Worm (Caenorhabditis elegans) whole organism, late embryonic: ENCODE data around the gene cyp-34A7.

Source experiments
- C38D4.7 ChIP-seq: fragments of 200-800 bp; sonication (Bioruptor generic); optimal IDR thresholded peaks from 2 replicates; lab custom pipeline; 2018; ENCODE audit warnings: mild to moderate bottlenecking, missing genetic modification characterization, moderate library complexity, missing compliant biosample characterization
- K02D7.2 ChIP-seq: sonication (generic microtip); optimal IDR thresholded peaks from 2 replicates; lab custom pipeline; 2017; ENCODE audit warnings: mild to moderate bottlenecking, missing genetic modification characterization, missing compliant biosample characterization
- ama-1 ChIP-seq: fragments of 150-350 bp; optimal IDR thresholded peaks from 2 replicates; lab custom pipeline; 2014
- ceh-19 ChIP-seq: fragments of 200-800 bp; sonication (Bioruptor generic); optimal IDR thresholded peaks from 2 replicates; lab custom pipeline; 2018; ENCODE audit warnings: mild to moderate bottlenecking, missing genetic modification characterization, missing compliant biosample characterization
- ceh-22 ChIP-seq: sonication (generic microtip); optimal IDR thresholded peaks from 2 replicates; lab custom pipeline; 2017; ENCODE audit warnings: missing biosample characterization, missing genetic modification characterization
- ceh-24 ChIP-seq: sonication (generic microtip); optimal IDR thresholded peaks from 2 replicates; lab custom pipeline; 2016; ENCODE audit warnings: mild to moderate bottlenecking, missing genetic modification characterization, missing compliant biosample characterization
- ceh-31 ChIP-seq: sonication (generic microtip); optimal IDR thresholded peaks from 2 replicates; lab custom pipeline; 2016; ENCODE audit warnings: missing genetic modification characterization, missing compliant biosample characterization
- ceh-6 ChIP-seq: fragments of 200-800 bp; sonication (Bioruptor generic); optimal IDR thresholded peaks from 2 replicates; lab custom pipeline; 2018; ENCODE audit warnings: mild to moderate bottlenecking, missing genetic modification characterization, missing compliant biosample characterization
- ceh-9 ChIP-seq: sonication (generic microtip); optimal IDR thresholded peaks from 2 replicates; lab custom pipeline; 2016; ENCODE audit warnings: mild to moderate bottlenecking, missing genetic modification characterization, inconsistent platforms, missing compliant biosample characterization
- dmd-4 ChIP-seq: sonication (generic microtip); optimal IDR thresholded peaks from 2 replicates; lab custom pipeline; 2016; ENCODE audit warnings: borderline replicate concordance, missing genetic modification characterization, missing compliant biosample characterization
- dve-1 ChIP-seq: sonication (generic microtip); optimal IDR thresholded peaks from 2 replicates; lab custom pipeline; 2017; ENCODE audit warnings: antibody characterized with exemption, mild to moderate bottlenecking, missing genetic modification characterization, missing compliant biosample characterization
- elt-2 ChIP-seq: sonication (generic microtip); optimal IDR thresholded peaks from 2 replicates; lab custom pipeline; 2016; ENCODE audit warnings: missing genetic modification reagents, missing genetic modification characterization, missing compliant biosample characterization
- elt-4 ChIP-seq: sonication (generic microtip); optimal IDR thresholded peaks from 2 replicates; lab custom pipeline; 2016; ENCODE audit warnings: missing genetic modification characterization, missing compliant biosample characterization
- eyg-1 ChIP-seq: sonication (generic microtip); optimal IDR thresholded peaks from 2 replicates; lab custom pipeline; 2016; ENCODE audit warnings: missing genotype, missing genetic modification characterization, missing compliant biosample characterization
- fkh-10 ChIP-seq: fragments of 150-350 bp; optimal IDR thresholded peaks from 2 replicates; lab custom pipeline; 2014; ENCODE audit warnings: missing biosample characterization, missing genetic modification reagents, missing genetic modification characterization
- gmeb-2 ChIP-seq: sonication (generic microtip); optimal IDR thresholded peaks from 2 replicates; lab custom pipeline; 2016; ENCODE audit warnings: missing genetic modification characterization, inconsistent platforms, missing compliant biosample characterization
- hlh-13 ChIP-seq: fragments of 200-800 bp; sonication (Bioruptor generic); optimal IDR thresholded peaks from 2 replicates; lab custom pipeline; 2018; ENCODE audit warnings: mild to moderate bottlenecking, missing genetic modification characterization, missing compliant biosample characterization
- hlh-15 ChIP-seq: sonication (generic microtip); optimal IDR thresholded peaks from 2 replicates; lab custom pipeline; 2016; ENCODE audit warnings: missing genetic modification characterization, missing compliant biosample characterization
- hlh-30 ChIP-seq: sonication (generic microtip); optimal IDR thresholded peaks from 2 replicates; lab custom pipeline; 2017; ENCODE audit warnings: antibody characterized with exemption, missing genetic modification characterization, missing compliant biosample characterization; ENCODE audit not compliant: insufficient read depth
- hlh-6 ChIP-seq: sonication (generic microtip); optimal IDR thresholded peaks from 2 replicates; lab custom pipeline; 2016; ENCODE audit warnings: missing genotype, missing genetic modification characterization, missing compliant biosample characterization
- nfya-1 ChIP-seq: sonication (generic microtip); optimal IDR thresholded peaks from 2 replicates; lab custom pipeline; 2017; ENCODE audit warnings: missing genetic modification characterization, mild to moderate bottlenecking, missing compliant biosample characterization, antibody characterized with exemption, moderate library complexity
- nhr-11 ChIP-seq: fragments of 150-350 bp; optimal IDR thresholded peaks from 2 replicates; lab custom pipeline; 2014; ENCODE audit warnings: missing biosample characterization, missing genetic modification characterization
- nhr-232 ChIP-seq: sonication (generic microtip); optimal IDR thresholded peaks from 2 replicates; lab custom pipeline; 2016; ENCODE audit warnings: missing genetic modification characterization, missing compliant biosample characterization
- odd-2 ChIP-seq: sonication (generic microtip); optimal IDR thresholded peaks from 2 replicates; lab custom pipeline; 2017; ENCODE audit warnings: antibody characterized with exemption, mild to moderate bottlenecking, missing genetic modification characterization, missing compliant biosample characterization
- pag-3 ChIP-seq: sonication (generic microtip); optimal IDR thresholded peaks from 2 replicates; lab custom pipeline; 2016; ENCODE audit warnings: missing compliant biosample characterization, missing genetic modification characterization, borderline replicate concordance
- pax-1 ChIP-seq: fragments of 150-350 bp; optimal IDR thresholded peaks from 2 replicates; lab custom pipeline; 2014; ENCODE audit warnings: missing biosample characterization, missing genetic modification characterization
- pha-2 ChIP-seq: sonication (generic microtip); optimal IDR thresholded peaks from 2 replicates; lab custom pipeline; 2017; ENCODE audit warnings: mild to moderate bottlenecking, missing genetic modification characterization, missing compliant biosample characterization
- pqm-1 ChIP-seq: sonication (generic microtip); optimal IDR thresholded peaks from 2 replicates; lab custom pipeline; 2016; ENCODE audit warnings: missing genetic modification characterization, missing compliant biosample characterization
- ref-2 ChIP-seq: sonication (generic microtip); optimal IDR thresholded peaks from 2 replicates; lab custom pipeline; 2016; ENCODE audit warnings: missing genetic modification characterization, missing compliant biosample characterization
- rnt-1 ChIP-seq: sonication (generic microtip); optimal IDR thresholded peaks from 2 replicates; lab custom pipeline; 2016; ENCODE audit warnings: missing genetic modification characterization, missing compliant biosample characterization
- sdc-2 ChIP-seq: sonication (generic microtip); optimal IDR thresholded peaks from 2 replicates; lab custom pipeline; 2016; ENCODE audit warnings: missing genotype, missing genetic modification characterization, missing compliant biosample characterization
- sox-2 ChIP-seq: fragments of 200-800 bp; sonication (Bioruptor generic); IDR thresholded peaks from 2 replicates; pipeline ENCODE4 v1.3.6; 2022; ENCODE audit warnings: missing genetic modification reagents, missing genetic modification characterization, missing compliant biosample characterization
- sox-4 ChIP-seq: sonication (generic microtip); optimal IDR thresholded peaks from 2 replicates; lab custom pipeline; 2017; ENCODE audit warnings: mild to moderate bottlenecking, missing genetic modification characterization, inconsistent platforms, missing compliant biosample characterization
- syd-9 ChIP-seq: sonication (generic microtip); optimal IDR thresholded peaks from 2 replicates; lab custom pipeline; 2016; ENCODE audit warnings: mild to moderate bottlenecking, missing genetic modification characterization, moderate library complexity, missing compliant biosample characterization
- tbx-7 ChIP-seq: sonication (generic microtip); optimal IDR thresholded peaks from 2 replicates; lab custom pipeline; 2016; ENCODE audit warnings: missing genotype, missing genetic modification characterization, missing compliant biosample characterization
- ttx-3 ChIP-seq: sonication (generic microtip); optimal IDR thresholded peaks from 2 replicates; lab custom pipeline; 2016; ENCODE audit warnings: missing genetic modification reagents, missing genetic modification characterization, missing compliant biosample characterization
- unc-55 ChIP-seq: sonication (generic microtip); optimal IDR thresholded peaks from 2 replicates; lab custom pipeline; 2017; ENCODE audit warnings: missing biosample characterization, missing genetic modification reagents, missing genetic modification characterization
- unc-86 ChIP-seq: sonication (generic microtip); optimal IDR thresholded peaks from 2 replicates; lab custom pipeline; 2016; ENCODE audit warnings: missing genetic modification characterization, missing compliant biosample characterization
- zip-5 ChIP-seq: sonication (generic microtip); optimal IDR thresholded peaks from 2 replicates; lab custom pipeline; 2016; ENCODE audit warnings: missing genetic modification characterization, missing compliant biosample characterization
- ztf-16 ChIP-seq: sonication (generic microtip); optimal IDR thresholded peaks from 2 replicates; lab custom pipeline; 2017; ENCODE audit warnings: missing genetic modification characterization, missing compliant biosample characterization

Gene cyp-34A7

DNA sequence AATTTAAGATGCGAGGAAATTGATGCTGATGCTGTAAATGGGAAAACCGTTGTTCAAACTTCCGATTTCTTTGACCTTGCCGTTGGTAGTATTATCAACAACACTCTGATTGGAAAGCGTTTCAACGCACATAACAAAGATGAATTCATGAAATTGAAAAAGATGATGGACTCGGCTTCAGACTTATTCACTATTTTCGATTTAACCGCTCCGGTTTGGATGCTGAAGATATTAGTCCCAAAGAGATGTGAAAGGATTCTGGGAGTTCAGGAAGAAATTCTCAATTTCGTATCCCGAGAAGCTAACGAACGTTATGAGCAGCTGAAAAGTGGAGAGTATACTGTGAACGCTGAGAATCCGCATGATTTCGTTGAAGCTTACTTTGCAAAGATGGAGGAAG, 20.3 kb downstream of the cyp-34A7 start:
- TF ChIP-seq nfya-1 (no peak), hlh-15 (tag; lab: Kevin White, UChicago) (no peak), hlh-13 (GFP tag; lab: Kevin White, UChicago) (no peak), pha-2 (no peak), sox-4 (tag; lab: Kevin White, UChicago) (no peak), unc-55 (no peak), ceh-22 (tag; lab: Kevin White, UChicago) (no peak), sdc-2 (tag; lab: Kevin White, UChicago) (no peak), nhr-232 (tag; lab: Kevin White, UChicago) (no peak), dmd-4 (tag; lab: Kevin White, UChicago) (no peak), ceh-19 (no peak), fkh-10 (no peak), unc-86 (tag; lab: Kevin White, UChicago) (no peak), elt-4 (tag; lab: Kevin White, UChicago) (no peak), ztf-16 (tag; lab: Kevin White, UChicago) (no peak), ref-2 (tag; lab: Kevin White, UChicago) (no peak), sox-2 (no peak), pag-3 (tag; lab: Kevin White, UChicago) (no peak)

DNA sequence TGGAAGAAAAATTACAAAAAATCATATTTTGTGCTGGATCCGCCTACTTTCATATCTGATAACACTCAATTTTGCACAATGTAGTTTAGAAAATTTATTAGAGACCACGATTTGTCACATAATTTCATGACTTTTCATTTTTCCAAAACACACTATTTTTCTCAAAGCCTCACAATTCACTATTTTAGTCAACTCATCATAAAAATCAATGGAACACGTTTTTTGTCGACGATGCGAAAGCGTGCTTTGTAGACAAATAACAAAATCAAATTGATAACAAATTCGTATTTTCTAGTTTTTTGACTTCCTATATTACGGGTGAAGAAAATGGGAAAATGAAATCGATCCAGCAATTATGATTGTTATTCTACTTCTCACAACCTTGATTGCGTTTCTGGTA, 21.8 kb downstream of the cyp-34A7 start, which contains the start of gene cyp-35B2:
cyp-35B2 (plus strand) TSS at position 301 of the 400 bp plus-strand sequence.
- no peak for TF ChIP-seq dve-1 (tag; lab: Kevin White, UChicago)
- TF ChIP-seq hlh-6 (tag; lab: Kevin White, UChicago) = no peak
- TF ChIP-seq nfya-1 = no peak

DNA sequence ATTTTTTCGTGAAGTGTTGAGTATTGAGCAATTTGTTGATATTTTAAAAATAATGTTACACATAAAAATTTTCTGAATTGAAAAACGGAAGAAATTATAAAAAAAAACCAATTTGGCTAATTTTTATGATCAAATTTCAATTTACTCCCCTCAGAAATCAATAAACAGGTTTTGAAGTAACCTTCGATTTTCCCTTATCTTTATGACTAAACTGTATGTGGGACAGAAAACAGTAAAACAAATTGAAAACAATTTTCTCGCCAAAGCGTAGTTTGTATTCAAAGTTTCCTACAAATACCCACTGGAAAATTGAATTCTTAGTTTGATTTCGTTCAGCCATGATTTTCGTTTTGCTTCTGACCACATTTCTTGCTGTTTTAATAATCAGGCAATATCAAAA, 24.8 kb downstream of the cyp-34A7 start, which contains the start of gene cyp-35B1:
cyp-35B1 (plus strand) TSS at position 244 of the 400 bp plus-strand sequence.
- TF ChIP-seq odd-2 (tag; lab: Kevin White, UChicago) (no peak), ceh-24 (tag; lab: Kevin White, UChicago) (no peak), pqm-1 (tag; lab: Kevin White, UChicago) (no peak), dve-1 (tag; lab: Kevin White, UChicago) (no peak), hlh-30 (no peak), ama-1 (no peak), K02D7.2 (tag; lab: Kevin White, UChicago) (no peak), ttx-3 (tag; lab: Kevin White, UChicago) (no peak), rnt-1 (tag; lab: Kevin White, UChicago) (no peak), syd-9 (tag; lab: Kevin White, UChicago) (no peak), C38D4.7 (GFP tag; lab: Kevin White, UChicago) (no peak), nhr-11 (tag; lab: Kevin White, UChicago) (no peak), pax-1 (no peak), hlh-6 (tag; lab: Kevin White, UChicago) (no peak), ceh-9 (tag; lab: Kevin White, UChicago) (no peak), tbx-7 (no peak), dmd-4 (tag; lab: Kevin White, UChicago) (no peak)

DNA sequence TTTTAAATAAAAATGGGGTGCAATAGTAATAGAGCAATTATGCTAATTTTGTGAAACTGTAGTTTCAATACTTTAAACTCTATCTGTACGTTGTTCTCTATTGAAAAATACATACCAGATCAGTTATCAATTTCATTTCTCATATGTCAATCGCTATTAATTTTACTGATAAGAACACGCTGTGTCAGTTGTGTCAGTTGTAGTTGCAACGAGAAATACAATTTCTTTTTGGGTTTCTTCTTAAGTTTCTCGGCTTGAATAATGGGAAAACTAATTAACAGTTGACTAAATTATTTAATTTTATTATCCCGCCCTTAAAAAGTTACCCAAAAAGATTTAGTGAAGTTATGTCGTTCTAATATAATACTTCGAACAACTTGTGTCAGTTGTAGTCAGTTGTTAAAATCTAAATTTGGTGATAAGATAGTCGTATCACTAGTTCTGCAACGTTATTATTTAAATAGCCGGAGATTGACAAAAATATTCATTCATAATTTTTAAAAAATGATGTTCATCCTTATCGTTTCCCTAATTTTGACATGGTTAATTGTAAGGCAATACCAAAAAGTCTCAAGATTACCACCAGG, 27.6 kb downstream of the cyp-34A7 start, which contains the start of gene cyp-35A5:
cyp-35A5 (plus strand) TSS at position 435 of the 587 bp plus-strand sequence.
- TF ChIP-seq pqm-1 (tag; lab: Kevin White, UChicago) (no peak), zip-5 (tag; lab: Kevin White, UChicago) (no peak), ceh-31 (no peak), gmeb-2 (no peak), eyg-1 (tag; lab: Kevin White, UChicago) (no peak), pag-3 (tag; lab: Kevin White, UChicago) (no peak), elt-2 (tag; lab: Kevin White, UChicago) (peak; percentile 79), ceh-6 (GFP tag; lab: Kevin White, UChicago) (no peak)
